Fruit fly (Drosophila melanogaster) whole organism, embryonic: ENCODE data around the gene CG9674.

Source experiments
- BtbVII ChIP-seq: fragments of 200-800 bp; sonication (Bioruptor generic); optimal IDR thresholded peaks from 3 replicates; lab custom pipeline; 2017; ENCODE audit warnings: missing biosample characterization, mild to moderate bottlenecking, missing genetic modification characterization
- CG10209 ChIP-seq: fragments of 200-800 bp; sonication (Bioruptor generic); optimal IDR thresholded peaks from 3 replicates; lab custom pipeline; 2017; ENCODE audit warnings: missing biosample characterization, mild to moderate bottlenecking, missing genetic modification characterization, missing genetic modification reagents
- CG10267 ChIP-seq: fragments of 200-800 bp; sonication (Bioruptor generic); optimal IDR thresholded peaks from 2 replicates; lab custom pipeline; 2018; ENCODE audit warnings: missing biosample characterization, mild to moderate bottlenecking, missing genetic modification characterization, moderate library complexity
- CG11398 ChIP-seq: fragments of 200-800 bp; sonication (Bioruptor generic); optimal IDR thresholded peaks from 2 replicates; lab custom pipeline; 2016; ENCODE audit warnings: missing biosample characterization, missing genetic modification characterization
- CG11695 ChIP-seq: fragments of 200-800 bp; sonication (Bioruptor generic); IDR thresholded peaks from 3 replicates; pipeline ENCODE4 v1.3.6; 2022; ENCODE audit warnings: missing biosample characterization, missing genetic modification characterization
- CG11696 ChIP-seq: fragments of 200-800 bp; sonication (Bioruptor generic); IDR thresholded peaks from 2 replicates; pipeline ENCODE4 v1.3.6; 2022; ENCODE audit warnings: missing biosample characterization, missing genetic modification characterization
- CG12219 ChIP-seq: fragments of 200-800 bp; sonication (Bioruptor generic); optimal IDR thresholded peaks from 3 replicates; lab custom pipeline; 2018; ENCODE audit warnings: missing biosample characterization, mild to moderate bottlenecking, missing genetic modification characterization
- CG12659 ChIP-seq: fragments of 200-800 bp; sonication (Bioruptor generic); optimal IDR thresholded peaks from 3 replicates; lab custom pipeline; 2017; ENCODE audit warnings: mild to moderate bottlenecking, missing biosample characterization, missing genetic modification reagents, missing genetic modification characterization
- CG12942 ChIP-seq: fragments of 200-800 bp; sonication (Bioruptor generic); optimal IDR thresholded peaks from 3 replicates; lab custom pipeline; 2016; ENCODE audit warnings: missing biosample characterization, missing genetic modification characterization
- CG13624 ChIP-seq: fragments of 200-800 bp; sonication (Bioruptor generic); optimal IDR thresholded peaks from 2 replicates; lab custom pipeline; 2016; ENCODE audit warnings: missing biosample characterization, missing genetic modification characterization
- CG16815 ChIP-seq: fragments of 200-800 bp; sonication (Bioruptor generic); optimal IDR thresholded peaks from 3 replicates; lab custom pipeline; 2017; ENCODE audit warnings: missing biosample characterization, mild to moderate bottlenecking, missing genetic modification characterization
- CG2120 ChIP-seq: fragments of 200-800 bp; sonication (Bioruptor generic); optimal IDR thresholded peaks from 3 replicates; lab custom pipeline; 2016; ENCODE audit warnings: missing biosample characterization, missing genetic modification characterization
- CG30431 ChIP-seq: fragments of 200-800 bp; sonication (Bioruptor generic); optimal IDR thresholded peaks from 2 replicates; lab custom pipeline; 2017; ENCODE audit warnings: missing biosample characterization, missing genetic modification characterization
- CG3065 ChIP-seq: fragments of 200-800 bp; sonication (Bioruptor generic); optimal IDR thresholded peaks from 2 replicates; lab custom pipeline; 2016; ENCODE audit warnings: missing biosample characterization, missing genetic modification characterization
- CG3163 ChIP-seq: fragments of 200-800 bp; sonication (Bioruptor generic); optimal IDR thresholded peaks from 3 replicates; lab custom pipeline; 2016; ENCODE audit warnings: missing biosample characterization, missing genetic modification characterization
- CG34376 ChIP-seq: fragments of 200-800 bp; sonication (Bioruptor generic); optimal IDR thresholded peaks from 2 replicates; lab custom pipeline; 2018; ENCODE audit warnings: missing biosample characterization, mild to moderate bottlenecking, missing genetic modification characterization
- CG3726 ChIP-seq: fragments of 200-800 bp; sonication (Bioruptor generic); IDR thresholded peaks from 3 replicates; pipeline ENCODE4, ENCODE4 v1.3.6; 2022; ENCODE audit warnings: missing biosample characterization, missing genetic modification characterization
- CG4360 ChIP-seq: fragments of 200-800 bp; sonication (Bioruptor generic); IDR thresholded peaks from 2 replicates; pipeline ENCODE4 v1.3.6; 2022; ENCODE audit warnings: missing biosample characterization, missing genetic modification characterization
- CG4404 ChIP-seq: fragments of 200-800 bp; sonication (Bioruptor generic); IDR thresholded peaks from 2 replicates; pipeline ENCODE4 v1.3.6; 2022; ENCODE audit warnings: missing biosample characterization, missing genetic modification characterization
- CG4820 ChIP-seq: fragments of 200-800 bp; sonication (Bioruptor generic); optimal IDR thresholded peaks from 3 replicates; lab custom pipeline; 2016; ENCODE audit warnings: missing biosample characterization, missing genetic modification characterization
- CG6272 ChIP-seq: fragments of 200-800 bp; sonication (Bioruptor generic); IDR thresholded peaks from 2 replicates; pipeline ENCODE4 v1.3.6; 2022; ENCODE audit warnings: missing biosample characterization, missing genetic modification characterization
- D19B ChIP-seq: fragments of 200-800 bp; sonication (Bioruptor generic); optimal IDR thresholded peaks from 2 replicates; lab custom pipeline; 2017; ENCODE audit warnings: missing biosample characterization, mild to moderate bottlenecking, missing genetic modification characterization
- Dek ChIP-seq: fragments of 200-800 bp; sonication (Bioruptor generic); optimal IDR thresholded peaks from 3 replicates; lab custom pipeline; 2019; ENCODE audit warnings: missing biosample characterization, mild to moderate bottlenecking, missing genetic modification characterization, moderate library complexity
- Dip2 ChIP-seq: fragments of 200-800 bp; sonication (Bioruptor generic); IDR thresholded peaks from 2 replicates; pipeline ENCODE4 v1.3.6; 2022; ENCODE audit warnings: missing biosample characterization, missing genetic modification characterization
- Fer3 ChIP-seq: fragments of 200-800 bp; sonication (Bioruptor generic); optimal IDR thresholded peaks from 2 replicates; lab custom pipeline; 2018; ENCODE audit warnings: missing biosample characterization, mild to moderate bottlenecking, missing genetic modification characterization, moderate library complexity
- HLHmδ ChIP-seq: fragments of 200-800 bp; sonication (Bioruptor generic); optimal IDR thresholded peaks from 2 replicates; lab custom pipeline; 2018; ENCODE audit warnings: missing biosample characterization, mild to moderate bottlenecking, missing genetic modification characterization, moderate library complexity
- Hmr ChIP-seq: fragments of 200-800 bp; sonication (Bioruptor generic); optimal IDR thresholded peaks from 3 replicates; lab custom pipeline; 2017; ENCODE audit warnings: mild to moderate bottlenecking, missing biosample characterization, missing genetic modification reagents, missing genetic modification characterization
- Hr39 ChIP-seq: fragments of >200 bp; optimal IDR thresholded peaks from 2 replicates; lab custom pipeline; 2017
- Lpt ChIP-seq: fragments of >200 bp; optimal IDR thresholded peaks from 2 replicates; lab custom pipeline; 2018; ENCODE audit warnings: missing biosample characterization, missing genetic modification characterization
- NC2β ChIP-seq: fragments of 200-800 bp; sonication (Bioruptor generic); optimal IDR thresholded peaks from 2 replicates; lab custom pipeline; 2016; ENCODE audit warnings: missing biosample characterization, missing genetic modification characterization
- Scr ChIP-seq: fragments of 200-800 bp; sonication (Bioruptor generic); IDR thresholded peaks from 2 replicates; pipeline ENCODE4 v1.3.6; 2022; ENCODE audit warnings: missing biosample characterization, missing genetic modification characterization; ENCODE audit not compliant: partially characterized antibody
- Sox102F ChIP-seq: fragments of 200-800 bp; sonication (Bioruptor generic); optimal IDR thresholded peaks from 2 replicates; lab custom pipeline; 2018; ENCODE audit warnings: missing biosample characterization, mild to moderate bottlenecking, missing genetic modification characterization, moderate library complexity
- ash1 ChIP-seq: fragments of 200-800 bp; sonication (Bioruptor generic); optimal IDR thresholded peaks from 2 replicates; lab custom pipeline; 2018; ENCODE audit warnings: missing biosample characterization, mild to moderate bottlenecking, missing genetic modification characterization
- bbx ChIP-seq: fragments of 200-800 bp; sonication (Bioruptor generic); IDR thresholded peaks from 2 replicates; pipeline ENCODE4 v1.3.6; 2022; ENCODE audit warnings: missing biosample characterization, missing genetic modification characterization; ENCODE audit not compliant: partially characterized antibody
- bcd ChIP-seq: fragments of 200-800 bp; sonication (Bioruptor generic); optimal IDR thresholded peaks from 2 replicates; lab custom pipeline; 2017; ENCODE audit warnings: missing biosample characterization, mild to moderate bottlenecking, missing genetic modification characterization
- bowl ChIP-seq: fragments of 200-800 bp; sonication (Bioruptor generic); IDR thresholded peaks from 2 replicates; pipeline ENCODE4 v1.3.6; 2022; ENCODE audit warnings: missing biosample characterization, missing genetic modification characterization
- btn ChIP-seq: fragments of 200-800 bp; sonication (Bioruptor generic); optimal IDR thresholded peaks from 2 replicates; lab custom pipeline; 2016; ENCODE audit warnings: missing biosample characterization, missing genetic modification characterization
- dati ChIP-seq: fragments of 200-800 bp; sonication (Bioruptor generic); IDR thresholded peaks from 2 replicates; pipeline ENCODE4 v1.3.6; 2022; ENCODE audit warnings: missing biosample characterization, missing genetic modification characterization
- dimm ChIP-seq: fragments of 200-800 bp; sonication (Bioruptor generic); IDR thresholded peaks from 2 replicates; pipeline ENCODE4 v1.3.6; 2022; ENCODE audit warnings: missing biosample characterization, missing genetic modification characterization
- disco-r ChIP-seq: fragments of 200-800 bp; sonication (Bioruptor generic); optimal IDR thresholded peaks from 2 replicates; lab custom pipeline; 2016; ENCODE audit warnings: missing biosample characterization, missing genetic modification characterization
- dmrt99B ChIP-seq: fragments of 200-800 bp; sonication (Bioruptor generic); optimal IDR thresholded peaks from 2 replicates; lab custom pipeline; 2018; ENCODE audit warnings: missing biosample characterization, mild to moderate bottlenecking, missing genetic modification characterization, moderate library complexity
- en ChIP-seq: fragments of 200-800 bp; sonication (Bioruptor generic); optimal IDR thresholded peaks from 2 replicates; lab custom pipeline; 2016; ENCODE audit warnings: missing biosample characterization, missing genetic modification characterization
- exex ChIP-seq: fragments of 200-800 bp; sonication (Bioruptor generic); optimal IDR thresholded peaks from 4 replicates; lab custom pipeline; 2018; ENCODE audit warnings: missing biosample characterization, mild to moderate bottlenecking, missing genetic modification characterization, moderate library complexity
- gem ChIP-seq: fragments of 200-800 bp; sonication (Bioruptor generic); optimal IDR thresholded peaks from 2 replicates; lab custom pipeline; 2019; ENCODE audit warnings: missing biosample characterization, mild to moderate bottlenecking, missing genetic modification characterization, moderate library complexity
- grau ChIP-seq: fragments of 200-800 bp; optimal IDR thresholded peaks from 3 replicates; lab custom pipeline; 2019; ENCODE audit warnings: missing biosample characterization, mild to moderate bottlenecking, missing genetic modification characterization, moderate library complexity
- kah ChIP-seq: fragments of 200-800 bp; sonication (Bioruptor generic); optimal IDR thresholded peaks from 2 replicates; lab custom pipeline; 2018; ENCODE audit warnings: missing biosample characterization, mild to moderate bottlenecking, missing genetic modification characterization
- kay ChIP-seq: fragments of 200-800 bp; sonication (Bioruptor generic); optimal IDR thresholded peaks from 2 replicates; lab custom pipeline; 2016; ENCODE audit warnings: missing biosample characterization, missing genetic modification characterization
- lilli ChIP-seq: fragments of 200-800 bp; sonication (Bioruptor generic); optimal IDR thresholded peaks from 3 replicates; lab custom pipeline; 2016; ENCODE audit warnings: missing biosample characterization, missing genetic modification characterization
- sr ChIP-seq: fragments of 200-800 bp; sonication (Bioruptor generic); IDR thresholded peaks from 3 replicates; pipeline ENCODE4 v1.3.6; 2022; ENCODE audit warnings: missing biosample characterization, missing genetic modification characterization
- tgo ChIP-seq: fragments of 200-800 bp; sonication (Bioruptor generic); IDR thresholded peaks from 3 replicates; pipeline ENCODE4 v1.3.6; 2022; ENCODE audit warnings: missing biosample characterization, missing genetic modification characterization

CG9674 gene

DNA sequence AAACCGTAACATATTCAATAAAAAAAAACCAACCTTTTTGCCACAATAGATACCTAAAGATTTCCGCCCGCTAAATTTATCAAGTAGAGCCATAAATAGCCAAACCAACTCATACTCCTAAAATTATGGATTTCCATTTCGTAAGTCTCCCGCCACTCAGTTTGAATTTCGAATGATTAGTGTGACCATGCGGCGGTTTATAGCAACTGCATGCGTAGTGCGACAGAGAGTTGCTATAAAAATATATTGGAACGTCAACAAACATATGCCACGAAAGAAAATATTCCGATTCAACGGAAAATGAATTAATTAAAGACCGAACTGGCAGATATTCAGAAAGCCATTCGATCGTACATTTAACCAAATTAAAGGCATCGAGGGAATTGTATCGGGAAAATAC lies 24.7 kb downstream of the CG9674 start, which contains the start of gene CG9706 (continued):
- TF ChIP-seq bbx (GFP tag; lab: Robert Waterston, UW) = peak; percentile 12; the same call in 1 of the 2 replicates
- no peak for TF ChIP-seq bcd (GFP tag; lab: Kevin White, UChicago)
- no peak for TF ChIP-seq CG10209 (GFP tag; lab: Kevin White, UChicago)
- TF ChIP-seq btn (GFP tag; lab: Kevin White, UChicago) = no peak
- TF ChIP-seq sr (GFP tag; lab: Robert Waterston, UW) = no peak
- no peak for TF ChIP-seq dati (GFP tag; lab: Robert Waterston, UW)
- no peak for TF ChIP-seq NC2β (GFP tag; lab: Kevin White, UChicago)
- TF ChIP-seq CG13624 (GFP tag; lab: Kevin White, UChicago) = no peak
- TF ChIP-seq CG4404 (GFP tag; lab: Robert Waterston, UW) = no peak
- no peak for TF ChIP-seq Sox102F (GFP tag; lab: Kevin White, UChicago)
- no peak for TF ChIP-seq CG4360 (GFP tag; lab: Robert Waterston, UW)
- no peak for TF ChIP-seq CG2120 (GFP tag; lab: Kevin White, UChicago)
- TF ChIP-seq kah (GFP tag; lab: Kevin White, UChicago) = no peak
- TF ChIP-seq CG30431 (GFP tag; lab: Kevin White, UChicago) = no peak
- no peak for TF ChIP-seq HLHmδ (GFP tag; lab: Kevin White, UChicago)
- TF ChIP-seq kay (GFP tag; lab: Kevin White, UChicago) = peak; percentile 2
- no peak for TF ChIP-seq dimm (GFP tag; lab: Robert Waterston, UW)
- no peak for TF ChIP-seq en

DNA sequence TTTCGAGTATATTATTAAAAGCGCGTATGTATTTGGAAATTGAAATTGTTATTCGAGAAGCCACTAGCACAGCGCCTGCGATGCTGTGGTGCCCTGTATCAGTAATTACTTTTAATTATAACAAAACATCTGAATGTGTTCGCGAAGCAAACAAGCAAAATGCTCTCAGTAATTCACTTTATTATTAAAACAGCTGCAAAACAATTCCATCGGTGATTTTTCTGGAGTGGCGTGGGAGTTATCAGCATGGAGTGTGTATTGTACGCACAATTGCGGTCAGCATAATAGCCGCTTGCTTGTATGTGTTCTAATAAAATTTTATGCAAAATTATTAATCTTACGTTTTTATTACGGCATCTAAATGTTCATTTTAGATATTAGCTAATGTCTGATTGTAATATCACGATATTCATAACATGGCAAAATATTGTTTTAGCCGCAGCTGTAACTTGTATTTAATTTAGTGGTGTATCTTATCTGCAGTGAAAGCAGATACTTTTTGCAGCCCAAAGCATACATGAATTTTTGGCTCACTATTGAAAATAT lies 25.2 kb downstream of the CG9674 start:
- TF ChIP-seq D19B (peak; percentile 9), CG4820 (GFP tag; lab: Kevin White, UChicago) (peak; percentile 80), CG12942 (peak; percentile 16), Dek (tag; lab: Kevin White, UChicago) (peak; percentile 54), tgo (peak; percentile 66; the same call in 2 of the 3 replicates), CG34376 (GFP tag; lab: Kevin White, UChicago) (no peak), CG3726 (GFP tag; lab: Robert Waterston, UW) (no peak), CG11398 (peak; percentile 1), CG3065 (GFP tag; lab: Kevin White, UChicago) (no peak), Dip2 (no peak), Hr39 (no peak), Fer3 (tag; lab: Kevin White, UChicago) (peak; percentile 76), dmrt99B (tag; lab: Kevin White, UChicago) (no peak), grau (tag; lab: Kevin White, UChicago) (peak; percentile 70), NC2β (GFP tag; lab: Kevin White, UChicago) (peak; percentile 67), gem (tag; lab: Kevin White, UChicago) (peak; percentile 87), CG16815 (peak; percentile 60), Scr (no peak), bowl (GFP tag; lab: Robert Waterston, UW) (no peak), ash1 (no peak), CG12659 (GFP tag; lab: Kevin White, UChicago) (peak; percentile 37), CG10267 (peak; percentile 77), CG6272 (GFP tag; lab: Robert Waterston, UW) (peak; percentile 25; the same call in 1 of the 2 replicates), disco-r (peak; percentile 36), BtbVII (GFP tag; lab: Kevin White, UChicago) (peak; percentile 29), CG12219 (GFP tag; lab: Kevin White, UChicago) (peak; percentile 70), Hmr (GFP tag; lab: Kevin White, UChicago) (peak; percentile 73), CG3163 (GFP tag; lab: Kevin White, UChicago) (no peak), exex (no peak), Lpt (GFP tag; lab: Kevin White, UChicago) (no peak), lilli (GFP tag; lab: Kevin White, UChicago) (peak; percentile 76), CG11696 (GFP tag; lab: Robert Waterston, UW) (peak; percentile 95), CG11695 (GFP tag; lab: Robert Waterston, UW) (peak; percentile 85)
